Fruit fly (Drosophila melanogaster) whole organism, embryonic: ENCODE data around the gene Mrm2.
A peak's percentile ranks its signal among the peaks of the same experiment; 100 is the strongest.

Source experiments
- ATbp ChIP-seq: fragments of 200-800 bp; sonication (Bioruptor generic); optimal IDR thresholded peaks from 2 replicates; lab custom pipeline; 2017; ENCODE audit warnings: missing biosample characterization, mild to moderate bottlenecking, missing genetic modification characterization, missing genetic modification reagents
- CG10565 ChIP-seq: fragments of 200-800 bp; sonication (Bioruptor generic); optimal IDR thresholded peaks from 3 replicates; lab custom pipeline; 2016; ENCODE audit warnings: missing biosample characterization, mild to moderate bottlenecking, missing genetic modification characterization
- CG12071 ChIP-seq: fragments of 200-800 bp; sonication (Bioruptor generic); optimal IDR thresholded peaks from 3 replicates; lab custom pipeline; 2018; ENCODE audit warnings: missing biosample characterization, mild to moderate bottlenecking, missing genetic modification characterization
- CG12219 ChIP-seq: fragments of 200-800 bp; sonication (Bioruptor generic); optimal IDR thresholded peaks from 3 replicates; lab custom pipeline; 2018; ENCODE audit warnings: missing biosample characterization, mild to moderate bottlenecking, missing genetic modification characterization
- CG14710 ChIP-seq: fragments of 200-800 bp; sonication (Bioruptor generic); optimal IDR thresholded peaks from 3 replicates; lab custom pipeline; 2019; ENCODE audit warnings: missing biosample characterization, mild to moderate bottlenecking, missing genetic modification characterization, moderate library complexity
- CG14860 ChIP-seq: fragments of 200-800 bp; sonication (Bioruptor generic); IDR thresholded peaks from 3 replicates; pipeline ENCODE4 v1.3.6; 2022; ENCODE audit warnings: missing biosample characterization, missing genetic modification characterization; ENCODE audit not compliant: partially characterized antibody
- CG15269 ChIP-seq: fragments of 200-800 bp; sonication (Bioruptor generic); optimal IDR thresholded peaks from 2 replicates; lab custom pipeline; 2018; ENCODE audit warnings: missing biosample characterization, mild to moderate bottlenecking, missing genetic modification characterization, moderate library complexity
- CG1529 ChIP-seq: fragments of 200-800 bp; sonication (Bioruptor generic); optimal IDR thresholded peaks from 3 replicates; lab custom pipeline; 2018; ENCODE audit warnings: missing biosample characterization, missing genetic modification characterization
- CG15601 ChIP-seq: fragments of 200-800 bp; sonication (Bioruptor generic); optimal IDR thresholded peaks from 3 replicates; lab custom pipeline; 2019; ENCODE audit warnings: missing biosample characterization, mild to moderate bottlenecking, missing genetic modification characterization, moderate library complexity
- CG1603 ChIP-seq: fragments of 200-800 bp; sonication (Bioruptor generic); optimal IDR thresholded peaks from 2 replicates; lab custom pipeline; 2019; ENCODE audit warnings: missing biosample characterization, mild to moderate bottlenecking, missing genetic modification characterization, moderate library complexity
- CG2129 ChIP-seq: fragments of 200-800 bp; sonication (Bioruptor generic); IDR thresholded peaks from 2 replicates; pipeline ENCODE4 v1.3.6; 2022; ENCODE audit warnings: missing biosample characterization, missing genetic modification characterization; ENCODE audit not compliant: partially characterized antibody
- CG2678 ChIP-seq: fragments of 200-800 bp; sonication (Bioruptor generic); optimal IDR thresholded peaks from 3 replicates; lab custom pipeline; 2019; ENCODE audit warnings: missing biosample characterization, mild to moderate bottlenecking, missing genetic modification characterization, moderate library complexity
- CG31224 ChIP-seq: fragments of 200-800 bp; sonication (Bioruptor generic); IDR thresholded peaks from 2 replicates; pipeline ENCODE4 v1.3.6; 2022; ENCODE audit warnings: missing biosample characterization, missing genetic modification characterization
- CG33213 ChIP-seq: fragments of 200-800 bp; sonication (Bioruptor generic); optimal IDR thresholded peaks from 3 replicates; lab custom pipeline; 2016; ENCODE audit warnings: missing biosample characterization, missing genetic modification characterization
- CG7839 ChIP-seq: fragments of 200-800 bp; sonication (Bioruptor generic); optimal IDR thresholded peaks from 3 replicates; lab custom pipeline; 2018; ENCODE audit warnings: missing biosample characterization, mild to moderate bottlenecking, missing genetic modification characterization, moderate library complexity
- CG8359 ChIP-seq: fragments of 200-800 bp; sonication (Bioruptor generic); optimal IDR thresholded peaks from 2 replicates; lab custom pipeline; 2017; ENCODE audit warnings: missing biosample characterization, mild to moderate bottlenecking, missing genetic modification characterization, borderline replicate concordance
- CG8478 ChIP-seq: fragments of >200 bp; optimal IDR thresholded peaks from 2 replicates; lab custom pipeline; 2018
- CG9215 ChIP-seq: fragments of 200-800 bp; sonication (Bioruptor generic); IDR thresholded peaks from 2 replicates; pipeline ENCODE4 v1.3.6; 2022; ENCODE audit warnings: missing biosample characterization, missing genetic modification characterization
- CG9609 ChIP-seq: fragments of 200-800 bp; sonication (Bioruptor generic); optimal IDR thresholded peaks from 3 replicates; lab custom pipeline; 2016; ENCODE audit warnings: missing biosample characterization, missing genetic modification characterization
- CG9932 ChIP-seq: fragments of 200-800 bp; sonication (Bioruptor generic); IDR thresholded peaks from 2 replicates; pipeline ENCODE4 v1.3.6; 2022; ENCODE audit warnings: missing biosample characterization, missing genetic modification characterization
- Chrac-16 ChIP-seq: fragments of 200-800 bp; sonication (Bioruptor generic); optimal IDR thresholded peaks from 3 replicates; lab custom pipeline; 2016; ENCODE audit warnings: missing biosample characterization, missing genetic modification characterization
- Dip3 ChIP-seq: fragments of 200-800 bp; sonication (Bioruptor generic); optimal IDR thresholded peaks from 3 replicates; lab custom pipeline; 2016; ENCODE audit warnings: missing biosample characterization, missing genetic modification characterization
- Doc3 ChIP-seq: fragments of 200-800 bp; sonication (Bioruptor generic); IDR thresholded peaks from 3 replicates; pipeline ENCODE4 v1.3.6; 2022; ENCODE audit warnings: missing biosample characterization, missing genetic modification characterization; ENCODE audit not compliant: partially characterized antibody
- Drgx ChIP-seq: fragments of 200-800 bp; sonication (Bioruptor generic); IDR thresholded peaks from 2 replicates; pipeline ENCODE4 v1.3.6; 2022; ENCODE audit warnings: missing biosample characterization, missing genetic modification characterization
- Gsc ChIP-seq: fragments of 200-800 bp; sonication (Bioruptor generic); IDR thresholded peaks from 2 replicates; pipeline ENCODE4 v1.3.6; 2022; ENCODE audit warnings: missing biosample characterization, missing genetic modification characterization
- Gug ChIP-seq: fragments of 200-800 bp; sonication (Bioruptor generic); IDR thresholded peaks from 4 replicates; pipeline ENCODE4 v1.3.6; 2022; ENCODE audit warnings: missing biosample characterization, missing genetic modification characterization
- Hand ChIP-seq: fragments of 200-800 bp; sonication (Bioruptor generic); optimal IDR thresholded peaks from 2 replicates; lab custom pipeline; 2017; ENCODE audit warnings: mild to moderate bottlenecking, missing biosample characterization, missing genetic modification reagents, missing genetic modification characterization
- HmgZ ChIP-seq: fragments of 200-800 bp; sonication (Bioruptor generic); optimal IDR thresholded peaks from 2 replicates; lab custom pipeline; 2018; ENCODE audit warnings: missing biosample characterization, mild to moderate bottlenecking, missing genetic modification characterization
- Jarid2 ChIP-seq: fragments of 200-800 bp; sonication (Bioruptor generic); optimal IDR thresholded peaks from 3 replicates; lab custom pipeline; 2017; ENCODE audit warnings: mild to moderate bottlenecking, missing biosample characterization, missing genetic modification reagents, missing genetic modification characterization
- Lhr ChIP-seq: fragments of 200-800 bp; sonication (Bioruptor generic); optimal IDR thresholded peaks from 3 replicates; lab custom pipeline; 2017; ENCODE audit warnings: mild to moderate bottlenecking, missing biosample characterization, missing genetic modification reagents, missing genetic modification characterization
- Meics ChIP-seq: fragments of 200-800 bp; sonication (Bioruptor generic); optimal IDR thresholded peaks from 2 replicates; lab custom pipeline; 2017; ENCODE audit warnings: missing biosample characterization, mild to moderate bottlenecking, missing genetic modification characterization
- NC2α ChIP-seq: fragments of 200-800 bp; sonication (Bioruptor generic); optimal IDR thresholded peaks from 2 replicates; lab custom pipeline; 2016; ENCODE audit warnings: missing biosample characterization, missing genetic modification characterization
- Nf-YC ChIP-seq: fragments of 200-800 bp; optimal IDR thresholded peaks from 3 replicates; lab custom pipeline; 2019; ENCODE audit warnings: missing biosample characterization, mild to moderate bottlenecking, missing genetic modification characterization, moderate library complexity
- Sox100B ChIP-seq: fragments of 200-800 bp; sonication (Bioruptor generic); optimal IDR thresholded peaks from 3 replicates; lab custom pipeline; 2018; ENCODE audit warnings: missing biosample characterization, mild to moderate bottlenecking, missing genetic modification characterization
- abd-A ChIP-seq: fragments of 200-800 bp; sonication (Bioruptor generic); optimal IDR thresholded peaks from 3 replicates; lab custom pipeline; 2019; ENCODE audit warnings: missing biosample characterization, mild to moderate bottlenecking, missing genetic modification characterization, moderate library complexity
- bsh ChIP-seq, 2 experiments: fragments of 200-800 bp; sonication (Bioruptor generic); optimal IDR thresholded peaks; 2 replicates each; lab custom pipeline; 2017 to 2018; ENCODE audit warnings: mild to moderate bottlenecking in 2 of 2, missing biosample characterization in 2 of 2, missing genetic modification characterization in 2 of 2, moderate library complexity in 1 of 2
- cg ChIP-seq: fragments of 200-800 bp; sonication (Bioruptor generic); optimal IDR thresholded peaks from 3 replicates; lab custom pipeline; 2019; ENCODE audit warnings: missing biosample characterization, mild to moderate bottlenecking, missing genetic modification characterization, moderate library complexity
- crc ChIP-seq: fragments of 200-800 bp; sonication (Bioruptor generic); optimal IDR thresholded peaks from 2 replicates; lab custom pipeline; 2016; ENCODE audit warnings: missing biosample characterization, missing genetic modification characterization
- disco-r ChIP-seq: fragments of 200-800 bp; sonication (Bioruptor generic); optimal IDR thresholded peaks from 2 replicates; lab custom pipeline; 2016; ENCODE audit warnings: missing biosample characterization, missing genetic modification characterization
- fd64A ChIP-seq: fragments of 200-800 bp; sonication (Bioruptor generic); optimal IDR thresholded peaks from 3 replicates; lab custom pipeline; 2018; ENCODE audit warnings: missing biosample characterization, mild to moderate bottlenecking, missing genetic modification characterization
- gcm2 ChIP-seq: fragments of 200-800 bp; sonication (Bioruptor generic); optimal IDR thresholded peaks from 2 replicates; lab custom pipeline; 2016; ENCODE audit warnings: missing biosample characterization, missing genetic modification characterization
- grau ChIP-seq: fragments of 200-800 bp; optimal IDR thresholded peaks from 3 replicates; lab custom pipeline; 2019; ENCODE audit warnings: missing biosample characterization, mild to moderate bottlenecking, missing genetic modification characterization, moderate library complexity
- hkb ChIP-seq, 2 experiments: fragments of 200-800 bp in 1 of 2; fragments of >200 bp in 1 of 2; sonication (Bioruptor generic) in 1 of 2; IDR thresholded peaks in 1 of 2; optimal IDR thresholded peaks in 1 of 2; 2 replicates each; pipeline versions ENCODE4 v1.3.6 to Lab custom; 2017 to 2022; ENCODE audit warnings: missing biosample characterization in 1 of 2, missing genetic modification characterization in 1 of 2
- kay ChIP-seq: fragments of 200-800 bp; sonication (Bioruptor generic); optimal IDR thresholded peaks from 2 replicates; lab custom pipeline; 2016; ENCODE audit warnings: missing biosample characterization, missing genetic modification characterization
- nerfin-2 ChIP-seq: fragments of 200-800 bp; sonication (Bioruptor generic); IDR thresholded peaks from 2 replicates; pipeline ENCODE4 v1.3.6; 2022; ENCODE audit warnings: missing biosample characterization, missing genetic modification characterization; ENCODE audit not compliant: partially characterized antibody
- onecut ChIP-seq: fragments of 200-800 bp; sonication (Bioruptor generic); IDR thresholded peaks from 2 replicates; pipeline ENCODE4 v1.3.6; 2022; ENCODE audit warnings: missing biosample characterization, missing genetic modification characterization
- phol ChIP-seq: fragments of 200-800 bp; sonication (Bioruptor generic); optimal IDR thresholded peaks from 3 replicates; lab custom pipeline; 2018; ENCODE audit warnings: missing biosample characterization, mild to moderate bottlenecking, missing genetic modification characterization, moderate library complexity
- toy ChIP-seq: fragments of 200-800 bp; sonication (Bioruptor generic); IDR thresholded peaks from 2 replicates; pipeline ENCODE4 v1.3.6; 2022; ENCODE audit warnings: missing biosample characterization, missing genetic modification characterization
- ttk ChIP-seq: fragments of 200-800 bp; sonication (Bioruptor generic); IDR thresholded peaks from 2 replicates; pipeline ENCODE4 v2.1.2; 2022; ENCODE audit warnings: missing biosample characterization, missing genetic modification characterization

Mrm2 gene

DNA sequence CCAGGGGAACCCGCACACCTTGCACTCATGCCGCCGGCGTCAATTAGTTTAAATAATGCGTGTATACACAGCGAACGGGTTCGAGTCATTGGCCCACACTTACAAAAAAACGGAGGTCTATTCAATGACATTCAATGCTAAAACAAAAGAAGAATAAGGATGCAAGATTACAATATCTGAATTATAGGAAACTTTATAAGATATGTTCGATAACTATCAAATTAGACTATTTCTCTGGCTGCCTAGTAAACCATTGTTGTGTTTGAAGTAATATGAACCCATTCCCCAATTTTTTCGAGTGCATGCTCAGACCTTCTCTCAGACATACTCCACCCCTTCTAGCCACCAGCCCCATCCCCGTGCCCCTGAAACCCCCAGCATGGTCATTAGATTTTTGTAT is 40.4 kb upstream of the Mrm2 start (continued):
- TF ChIP-seq phol (peak; percentile 26), CG14710 (tag; lab: Kevin White, UChicago) (peak; percentile 23)
- TF ChIP-seq, all 482 proteins: peak for 41

DNA sequence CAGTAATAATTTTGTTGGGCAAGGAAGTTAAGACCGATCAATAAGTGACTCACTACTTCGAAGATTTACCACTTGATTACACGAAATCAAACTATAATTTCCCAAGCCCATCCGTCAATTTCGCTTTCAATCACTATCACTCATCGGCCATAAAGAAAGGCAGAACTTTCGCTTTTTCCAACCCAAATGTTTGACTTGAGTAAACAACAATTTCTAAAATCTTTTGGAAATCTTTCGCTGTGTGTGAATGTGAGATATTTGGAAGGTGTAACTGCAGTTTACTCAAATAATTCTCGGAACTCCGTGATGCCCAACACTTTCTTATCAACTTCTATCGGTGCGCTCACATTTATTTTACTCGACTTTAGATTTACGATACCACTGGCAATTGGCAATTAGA is 39.3 kb upstream of the Mrm2 start:
- TF ChIP-seq bsh (GFP tag; optimal IDR thresholded peaks at IDR 0.05; lab: Kevin White, UChicago) (peak in 1 of 2 experiments; percentile 45), CG31224 (GFP tag; lab: Robert Waterston, UW) (no peak), disco-r (GFP tag; lab: Kevin White, UChicago) (no peak), Lhr (GFP tag; lab: Kevin White, UChicago) (no peak), gcm2 (GFP tag; lab: Kevin White, UChicago) (no peak), CG9609 (GFP tag; lab: Kevin White, UChicago) (no peak), Hand (GFP tag; lab: Kevin White, UChicago) (no peak), grau (no peak), Dip3 (GFP tag; lab: Kevin White, UChicago) (no peak), Drgx (GFP tag; lab: Robert Waterston, UW) (no peak), CG15601 (tag; lab: Kevin White, UChicago) (peak; percentile 57), CG1529 (GFP tag; lab: Kevin White, UChicago) (no peak), CG33213 (GFP tag; lab: Kevin White, UChicago) (no peak), CG12219 (GFP tag; lab: Kevin White, UChicago) (peak; percentile 26), Gug (GFP tag; lab: Robert Waterston, UW) (no peak), ttk (GFP tag; lab: Robert Waterston, UW) (no peak), Nf-YC (tag; lab: Kevin White, UChicago) (no peak), CG1603 (tag; lab: Kevin White, UChicago) (peak; percentile 18), ATbp (GFP tag; lab: Kevin White, UChicago) (peak; percentile 33), CG7839 (tag; lab: Kevin White, UChicago) (no peak), CG15269 (no peak), abd-A (no peak), Meics (GFP tag; lab: Kevin White, UChicago) (no peak), Chrac-16 (GFP tag; lab: Kevin White, UChicago) (no peak), crc (GFP tag; lab: Kevin White, UChicago) (no peak), CG2678 (tag; lab: Kevin White, UChicago) (peak; percentile 22), CG12071 (GFP tag; lab: Kevin White, UChicago) (no peak), Sox100B (no peak), CG2129 (GFP tag; lab: Robert Waterston, UW) (no peak), CG8478 (lab: Kevin White, UChicago) (no peak), Doc3 (no peak), CG8359 (GFP tag; lab: Kevin White, UChicago) (peak; percentile 20), CG14860 (GFP tag; lab: Robert Waterston, UW) (no peak), kay (GFP tag; lab: Kevin White, UChicago) (no peak), fd64A (GFP tag; lab: Kevin White, UChicago) (peak; percentile 29), CG9932 (GFP tag; lab: Robert Waterston, UW) (no peak), CG10565 (GFP tag; lab: Kevin White, UChicago) (no peak), toy (GFP tag; lab: Robert Waterston, UW) (no peak), onecut (no peak), nerfin-2 (GFP tag; lab: Robert Waterston, UW) (no peak), CG9215 (GFP tag; lab: Robert Waterston, UW) (no peak), NC2α (GFP tag; lab: Kevin White, UChicago) (no peak), Gsc (GFP tag; lab: Robert Waterston, UW) (no peak), HmgZ (tag; lab: Kevin White, UChicago) (no peak), hkb (optimal IDR thresholded peaks at IDR 0.05; lab: Kevin White, UChicago) (no peak), hkb (GFP tag; IDR thresholded peaks at IDR 0.05; lab: Robert Waterston, UW) (no peak), Jarid2 (no peak), cg (GFP tag; lab: Kevin White, UChicago) (no peak)
